Worm (Caenorhabditis elegans) whole organism, L4 larva: ENCODE data around the gene csn-5.

Source experiments
- D1046.2 ChIP-seq: fragments of 200-800 bp; sonication (Bioruptor generic); IDR thresholded peaks from 2 replicates; pipeline ENCODE4 v1.3.6; 2022; ENCODE audit warnings: missing genetic modification characterization, missing compliant biosample characterization
- F26F4.8 ChIP-seq: fragments of 200-800 bp; sonication (Bioruptor generic); conservative IDR thresholded peaks from 2 replicates; pipeline ENCODE4 v1.3.6; 2022; ENCODE audit warnings: missing genetic modification characterization, missing compliant biosample characterization
- T20F7.1 ChIP-seq: fragments of 200-800 bp; sonication (Bioruptor generic); optimal IDR thresholded peaks from 2 replicates; lab custom pipeline; 2018; ENCODE audit warnings: mild to moderate bottlenecking, missing genetic modification characterization, missing compliant biosample characterization
- Y75B8A.6 ChIP-seq: fragments of 200-800 bp; sonication (Bioruptor generic); IDR thresholded peaks from 2 replicates; pipeline ENCODE4 v1.3.6; 2022; ENCODE audit warnings: missing genetic modification reagents, missing genetic modification characterization, missing compliant biosample characterization
- ZK337.2 ChIP-seq: fragments of 200-800 bp; sonication (Bioruptor generic); IDR thresholded peaks from 2 replicates; pipeline ENCODE4 v1.3.6; 2022; ENCODE audit warnings: missing genetic modification reagents, missing genetic modification characterization, missing compliant biosample characterization
- aha-1 ChIP-seq: fragments of 150-350 bp; peaks from one replicate; lab custom pipeline; 2014; ENCODE audit warnings: missing biosample characterization, missing genetic modification characterization
- aly-2 ChIP-seq: sonication (generic microtip); optimal IDR thresholded peaks from 2 replicates; lab custom pipeline; 2018; ENCODE audit warnings: missing biosample characterization, missing genetic modification characterization
- arid-1 ChIP-seq: fragments of 200-800 bp; sonication (Bioruptor generic); conservative IDR thresholded peaks from 2 replicates; pipeline ENCODE4 v1.3.6; 2022; ENCODE audit warnings: missing genetic modification reagents, missing genetic modification characterization, missing compliant biosample characterization
- attf-4 ChIP-seq: sonication (generic microtip); optimal IDR thresholded peaks from 3 replicates; lab custom pipeline; 2017; ENCODE audit warnings: missing biosample characterization, missing genetic modification characterization
- ces-1 ChIP-seq: fragments of 150-350 bp; sonication (generic microtip); optimal IDR thresholded peaks from 4 replicates; lab custom pipeline; 2014; ENCODE audit warnings: missing biosample characterization, missing genetic modification reagents, missing genetic modification characterization
- cey-2 ChIP-seq: sonication (generic microtip); optimal IDR thresholded peaks from 3 replicates; lab custom pipeline; 2017; ENCODE audit warnings: missing genetic modification characterization, mild to moderate bottlenecking, missing compliant biosample characterization, antibody characterized with exemption, borderline replicate concordance; ENCODE audit not compliant: insufficient read depth
- daf-16 ChIP-seq, 3 experiments: sonication (generic microtip); optimal IDR thresholded peaks; 2 replicates each; lab custom pipeline; 2016 to 2017; ENCODE audit warnings: missing genetic modification characterization in 3 of 3, missing genetic modification reagents in 3 of 3, mild to moderate bottlenecking in 2 of 3, missing compliant biosample characterization in 2 of 3, missing biosample characterization in 1 of 3, moderate library complexity in 1 of 3
- daf-8 ChIP-seq: fragments of 200-800 bp; sonication (Bioruptor generic); IDR thresholded peaks from 2 replicates; pipeline ENCODE4 v1.3.6; 2022; ENCODE audit warnings: missing genetic modification characterization, missing compliant biosample characterization
- dmd-6 ChIP-seq: fragments of 200-800 bp; sonication (Bioruptor generic); IDR thresholded peaks from 2 replicates; pipeline ENCODE4 v1.3.6; 2022; ENCODE audit warnings: missing genetic modification reagents, missing genetic modification characterization, missing compliant biosample characterization
- duxl-1 ChIP-seq: sonication (generic microtip); optimal IDR thresholded peaks from 2 replicates; lab custom pipeline; 2016; ENCODE audit warnings: mild to moderate bottlenecking, missing genetic modification characterization, moderate library complexity, missing compliant biosample characterization; ENCODE audit not compliant: poor library complexity
- dve-1 ChIP-seq: sonication (generic microtip); optimal IDR thresholded peaks from 2 replicates; lab custom pipeline; 2017; ENCODE audit warnings: antibody characterized with exemption, mild to moderate bottlenecking, missing genetic modification characterization, missing compliant biosample characterization; ENCODE audit not compliant: insufficient read depth
- egl-27 ChIP-seq: sonication (generic microtip); optimal IDR thresholded peaks from 3 replicates; lab custom pipeline; 2017; ENCODE audit warnings: missing biosample characterization, missing genetic modification reagents, missing genetic modification characterization
- fos-1 ChIP-seq: fragments of 150-350 bp; optimal IDR thresholded peaks from 2 replicates; lab custom pipeline; 2014; ENCODE audit warnings: missing biosample characterization, missing genetic modification characterization
- gei-8 ChIP-seq: fragments of 200-800 bp; sonication (Bioruptor generic); optimal IDR thresholded peaks from 2 replicates; lab custom pipeline; 2018; ENCODE audit warnings: mild to moderate bottlenecking, missing genetic modification characterization, missing compliant biosample characterization
- hlh-11 ChIP-seq: fragments of 200-800 bp; sonication (Bioruptor generic); optimal IDR thresholded peaks from 2 replicates; lab custom pipeline; 2018; ENCODE audit warnings: mild to moderate bottlenecking, missing genetic modification characterization, missing compliant biosample characterization
- hlh-30 ChIP-seq: sonication (generic microtip); optimal IDR thresholded peaks from 2 replicates; lab custom pipeline; 2017; ENCODE audit warnings: antibody characterized with exemption, mild to moderate bottlenecking, missing genetic modification characterization, missing compliant biosample characterization; ENCODE audit not compliant: insufficient read depth
- lim-7 ChIP-seq: fragments of 200-800 bp; sonication (Bioruptor generic); IDR thresholded peaks from 2 replicates; pipeline ENCODE4 v1.3.6; 2022; ENCODE audit warnings: missing genetic modification characterization, missing compliant biosample characterization
- lin-1 ChIP-seq: fragments of 200-800 bp; sonication (Bioruptor generic); IDR thresholded peaks from 2 replicates; pipeline ENCODE4 v1.3.6; 2022; ENCODE audit warnings: missing genetic modification reagents, missing genetic modification characterization, missing compliant biosample characterization
- lin-13 ChIP-seq: fragments of 150-350 bp; optimal IDR thresholded peaks from 2 replicates; lab custom pipeline; 2014; ENCODE audit warnings: missing biosample characterization, missing genetic modification reagents, missing genetic modification characterization
- lin-38 ChIP-seq: fragments of 200-800 bp; sonication (Bioruptor generic); IDR thresholded peaks from 2 replicates; pipeline ENCODE4 v1.3.6; 2022; ENCODE audit warnings: missing genetic modification reagents, missing genetic modification characterization, missing compliant biosample characterization
- lir-3 ChIP-seq: sonication (generic microtip); optimal IDR thresholded peaks from 2 replicates; lab custom pipeline; 2016; ENCODE audit warnings: mild to moderate bottlenecking, missing genetic modification characterization, missing compliant biosample characterization
- madf-5 ChIP-seq, 2 experiments: fragments of 200-800 bp; sonication (Bioruptor generic); IDR thresholded peaks; 2 replicates each; pipeline ENCODE4 v1.3.6; 2022; ENCODE audit warnings: missing compliant biosample characterization in 2 of 2, missing genetic modification characterization in 2 of 2
- madf-9 ChIP-seq: fragments of 200-800 bp; sonication (Bioruptor generic); conservative IDR thresholded peaks from 2 replicates; pipeline ENCODE4 v1.3.6; 2022; ENCODE audit warnings: missing genetic modification reagents, missing genetic modification characterization, missing compliant biosample characterization
- mep-1 ChIP-seq: fragments of 150-350 bp; sonication (generic microtip); optimal IDR thresholded peaks from 3 replicates; lab custom pipeline; 2014; ENCODE audit warnings: missing biosample characterization, missing genetic modification characterization
- mxl-2 ChIP-seq: fragments of 200-800 bp; sonication (Bioruptor generic); conservative IDR thresholded peaks from 2 replicates; pipeline ENCODE4 v1.3.6; 2022; ENCODE audit warnings: missing genetic modification reagents, missing genetic modification characterization, missing compliant biosample characterization
- mxl-3 ChIP-seq: fragments of 200-800 bp; sonication (Bioruptor generic); optimal IDR thresholded peaks from 2 replicates; lab custom pipeline; 2018; ENCODE audit warnings: mild to moderate bottlenecking, missing genetic modification characterization, missing compliant biosample characterization
- nhr-10 ChIP-seq: fragments of 150-350 bp; optimal IDR thresholded peaks from 2 replicates; lab custom pipeline; 2014; ENCODE audit warnings: missing biosample characterization, missing genetic modification characterization
- nhr-102 ChIP-seq: sonication (generic microtip); optimal IDR thresholded peaks from 2 replicates; lab custom pipeline; 2016; ENCODE audit warnings: mild to moderate bottlenecking, missing genetic modification characterization, moderate library complexity, missing compliant biosample characterization
- nhr-28 ChIP-seq: fragments of 150-350 bp; optimal IDR thresholded peaks from 2 replicates; lab custom pipeline; 2014; ENCODE audit warnings: missing biosample characterization, missing genetic modification characterization
- nhr-41 ChIP-seq: fragments of 200-800 bp; sonication (Bioruptor generic); IDR thresholded peaks from 2 replicates; pipeline ENCODE4 v1.3.6; 2022; ENCODE audit warnings: missing genetic modification reagents, missing genetic modification characterization, missing compliant biosample characterization
- nhr-42 ChIP-seq: fragments of 200-800 bp; sonication (Bioruptor generic); IDR thresholded peaks from 2 replicates; pipeline ENCODE4 v1.3.6; 2022; ENCODE audit warnings: missing genetic modification characterization, missing compliant biosample characterization
- nhr-76 ChIP-seq: fragments of 150-350 bp; optimal IDR thresholded peaks from 2 replicates; lab custom pipeline; 2014; ENCODE audit warnings: missing biosample characterization, missing genetic modification characterization
- nhr-77 ChIP-seq: fragments of 150-350 bp; optimal IDR thresholded peaks from 2 replicates; lab custom pipeline; 2014; ENCODE audit warnings: missing biosample characterization, missing genetic modification characterization
- saeg-2 ChIP-seq: fragments of 200-800 bp; sonication (Bioruptor generic); IDR thresholded peaks from 2 replicates; pipeline ENCODE4 v1.3.6; 2022; ENCODE audit warnings: missing genetic modification reagents, missing genetic modification characterization, missing compliant biosample characterization
- set-16 ChIP-seq: fragments of 200-800 bp; sonication (Bioruptor generic); IDR thresholded peaks from 2 replicates; pipeline ENCODE4 v1.3.6; 2022; ENCODE audit warnings: missing genetic modification reagents, missing genetic modification characterization, missing compliant biosample characterization
- snpc-1.2 ChIP-seq: fragments of 200-800 bp; sonication (Bioruptor generic); IDR thresholded peaks from 2 replicates; pipeline ENCODE4 v1.3.6; 2022; ENCODE audit warnings: missing genetic modification reagents, missing genetic modification characterization, missing compliant biosample characterization
- spr-3 ChIP-seq: fragments of 200-800 bp; sonication (Bioruptor generic); optimal IDR thresholded peaks from 2 replicates; lab custom pipeline; 2018; ENCODE audit warnings: mild to moderate bottlenecking, missing genetic modification characterization, missing compliant biosample characterization
- unc-130 ChIP-seq: sonication (generic microtip); optimal IDR thresholded peaks from 2 replicates; lab custom pipeline; 2016; ENCODE audit warnings: missing genetic modification reagents, missing genetic modification characterization, missing compliant biosample characterization
- unc-39 ChIP-seq: sonication (generic microtip); optimal IDR thresholded peaks from 2 replicates; lab custom pipeline; 2017; ENCODE audit warnings: missing biosample characterization, missing genetic modification characterization
- unc-62 ChIP-seq, 3 experiments: fragments of 150-350 bp in 1 of 3; sonication (generic microtip); optimal IDR thresholded peaks in 2 of 3; peaks in 1 of 3; 1 replicate in 1 of 3; 2 replicates in 2 of 3; lab custom pipeline; 2014 to 2017; ENCODE audit warnings: missing biosample characterization in 3 of 3, missing genetic modification characterization in 3 of 3, missing genetic modification reagents in 3 of 3, missing genotype in 1 of 3
- zfp-3 ChIP-seq: fragments of 200-800 bp; sonication (Bioruptor generic); conservative IDR thresholded peaks from 2 replicates; pipeline ENCODE4 v1.3.6; 2022; ENCODE audit warnings: missing genetic modification reagents, missing genetic modification characterization, missing compliant biosample characterization
- zip-11 ChIP-seq: fragments of 200-800 bp; sonication (Bioruptor generic); IDR thresholded peaks from 2 replicates; pipeline ENCODE4 v1.3.6; 2022; ENCODE audit warnings: missing genetic modification characterization, missing compliant biosample characterization
- ztf-7 ChIP-seq: fragments of 150-350 bp; optimal IDR thresholded peaks from 2 replicates; lab custom pipeline; 2014; ENCODE audit warnings: missing biosample characterization, missing genetic modification characterization

Gene csn-5

ce11 chrIV:5653649-5654048, 4.3 kb downstream of the csn-5 start, which contains the start of gene clec-178:
Gene clec-178, plus strand, starts transcription at chrIV:5653949.
- TF ChIP-seq nhr-10 (tag; lab: Kevin White, UChicago) (no peak), spr-3 (GFP tag; lab: Kevin White, UChicago) (no peak), ztf-7 (tag; lab: Kevin White, UChicago) (no peak), set-16 (GFP tag; lab: Robert Waterston, UW) (no peak), zfp-3 (GFP tag; lab: Robert Waterston, UW) (no peak), aha-1 (peak; percentile 63), D1046.2 (GFP tag; lab: Robert Waterston, UW) (no peak), ces-1 (GFP tag; lab: Kevin White, UChicago) (no peak)

ce11 chrIV:5654203-5654602, 4.9 kb downstream of the csn-5 start:
- no peak for TF ChIP-seq D1046.2 (GFP tag; lab: Robert Waterston, UW)
- no peak for TF ChIP-seq unc-39 (tag; lab: Kevin White, UChicago)
- TF ChIP-seq aly-2 (tag; lab: Kevin White, UChicago): no peak
- TF ChIP-seq hlh-11: peak; percentile 78
- TF ChIP-seq ZK337.2 (GFP tag; lab: Robert Waterston, UW): no peak
- TF ChIP-seq cey-2 (tag; lab: Kevin White, UChicago): no peak
- TF ChIP-seq egl-27 (tag; lab: Kevin White, UChicago): no peak
- no peak for TF ChIP-seq madf-9 (GFP tag; lab: Robert Waterston, UW)
- no peak for TF ChIP-seq aha-1
- TF ChIP-seq nhr-102 (tag; lab: Kevin White, UChicago): peak; percentile 9
- TF ChIP-seq unc-130 (GFP tag; lab: Kevin White, UChicago): no peak
- TF ChIP-seq ztf-7 (tag; lab: Kevin White, UChicago): no peak
- no peak for TF ChIP-seq gei-8
- peak; percentile 19 for TF ChIP-seq mxl-3 (GFP tag; lab: Kevin White, UChicago)
- no peak for TF ChIP-seq Y75B8A.6 (GFP tag; lab: Robert Waterston, UW)
- TF ChIP-seq daf-16 (GFP tag; optimal IDR thresholded peaks at IDR 0.05; lab: Kevin White, UChicago): no peak
- TF ChIP-seq daf-16 (tag; optimal IDR thresholded peaks at IDR 0.05; lab: Kevin White, UChicago): peak; percentile 67
- TF ChIP-seq nhr-76 (tag; lab: Kevin White, UChicago): no peak
- TF ChIP-seq lin-13 (GFP tag; lab: Kevin White, UChicago): no peak
- TF ChIP-seq nhr-28: peak; percentile 11
- peak; percentile 68 for TF ChIP-seq dve-1 (tag; lab: Kevin White, UChicago)
- TF ChIP-seq saeg-2: no peak
- no peak for TF ChIP-seq snpc-1.2 (GFP tag; lab: Robert Waterston, UW)
- TF ChIP-seq F26F4.8 (GFP tag; lab: Robert Waterston, UW): no peak
- 0 out of 2 replicates have a peak, but pooled peaks have one; percentile 39 for TF ChIP-seq lin-1
- TF ChIP-seq madf-5 (GFP tag; IDR thresholded peaks at IDR 0.05; lab: Robert Waterston, UW): no peak
- no peak for TF ChIP-seq lin-38 (GFP tag; lab: Robert Waterston, UW)
- no peak for TF ChIP-seq lir-3 (tag; lab: Kevin White, UChicago)
- no peak for TF ChIP-seq mxl-2 (GFP tag; lab: Robert Waterston, UW)
- TF ChIP-seq mep-1: no peak
- no peak for TF ChIP-seq daf-8 (GFP tag; lab: Robert Waterston, UW)
- TF ChIP-seq duxl-1: no peak
- TF ChIP-seq zip-11: no peak
- no peak for TF ChIP-seq T20F7.1 (GFP tag; lab: Kevin White, UChicago)
- no peak for TF ChIP-seq lim-7 (GFP tag; lab: Robert Waterston, UW)
- TF ChIP-seq unc-62 (GFP tag; optimal IDR thresholded peaks at IDR 0.05 in 1 of 2; lab: Kevin White, UChicago): no peak
- no peak for TF ChIP-seq unc-62 (tag; optimal IDR thresholded peaks at IDR 0.05; lab: Kevin White, UChicago)
- TF ChIP-seq fos-1 (tag; lab: Kevin White, UChicago): no peak
- TF ChIP-seq dmd-6: peak; percentile 94
- peak; percentile 33 for TF ChIP-seq nhr-77 (tag; lab: Kevin White, UChicago)
- TF ChIP-seq hlh-30 (tag; lab: Kevin White, UChicago): no peak
- TF ChIP-seq nhr-41 (GFP tag; lab: Robert Waterston, UW): no peak
- TF ChIP-seq attf-4: no peak
- no peak for TF ChIP-seq arid-1
- TF ChIP-seq nhr-42 (GFP tag; lab: Robert Waterston, UW): no peak
